Fruit fly (Drosophila melanogaster): Measurements from ENCODE around the gene CG31415.

Gene CG31415

DNA sequence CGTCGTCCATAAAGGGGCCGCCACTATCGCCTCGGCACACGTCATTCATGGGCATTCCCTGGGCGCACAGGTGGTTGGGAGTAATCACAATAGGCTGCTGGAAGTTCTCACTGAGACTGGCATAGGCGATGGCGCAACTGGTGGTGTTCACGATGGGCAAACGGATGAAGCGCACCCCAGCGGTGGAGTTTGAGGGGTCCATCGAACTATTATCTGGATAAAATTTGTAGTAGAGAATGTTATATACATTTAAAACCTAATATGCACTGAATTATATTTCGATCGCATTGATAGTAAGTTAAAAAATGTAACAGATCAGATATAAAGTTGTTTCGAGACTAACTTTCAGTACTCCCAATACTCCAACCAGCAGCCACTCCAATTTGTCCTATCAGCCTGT is at the start of gene CG31415:
Gene CG31415, plus strand, starts transcription at position 301 of the 400 bp plus-strand sequence.
- TF ChIP-seq CG9948 (tag; optimal IDR thresholded peaks at IDR 0.05) = no peak
- no peak for TF ChIP-seq CG15710 (tag; optimal IDR thresholded peaks at IDR 0.05)
- TF ChIP-seq Ets98B (GFP tag; IDR thresholded peaks at IDR 0.05) = no peak
- no peak for TF ChIP-seq D1 (tag; optimal IDR thresholded peaks at IDR 0.05)
- no peak for TF ChIP-seq CG34367 (tag; optimal IDR thresholded peaks at IDR 0.05)
- TF ChIP-seq CG8301 (tag; optimal IDR thresholded peaks at IDR 0.05) = no peak
- no peak for TF ChIP-seq CG17806 (tag; optimal IDR thresholded peaks at IDR 0.05)
- TF ChIP-seq Pif1B (GFP tag; optimal IDR thresholded peaks at IDR 0.05) = no peak
- TF ChIP-seq CG14655 (GFP tag; optimal IDR thresholded peaks at IDR 0.05) = no peak
- TF ChIP-seq fd96Ca (GFP tag; IDR thresholded peaks at IDR 0.05) = no peak
- TF ChIP-seq gl (tag; optimal IDR thresholded peaks at IDR 0.05) = no peak
- no peak for TF ChIP-seq CG32121 (GFP tag; IDR thresholded peaks at IDR 0.05)
- no peak for TF ChIP-seq rn (GFP tag; IDR thresholded peaks at IDR 0.05)
- no peak for TF ChIP-seq CG10348 (GFP tag; IDR thresholded peaks at IDR 0.05)
- no peak for TF ChIP-seq CG8159 (tag; optimal IDR thresholded peaks at IDR 0.05)
- TF ChIP-seq Pif1A (GFP tag; optimal IDR thresholded peaks at IDR 0.05) = no peak

DNA sequence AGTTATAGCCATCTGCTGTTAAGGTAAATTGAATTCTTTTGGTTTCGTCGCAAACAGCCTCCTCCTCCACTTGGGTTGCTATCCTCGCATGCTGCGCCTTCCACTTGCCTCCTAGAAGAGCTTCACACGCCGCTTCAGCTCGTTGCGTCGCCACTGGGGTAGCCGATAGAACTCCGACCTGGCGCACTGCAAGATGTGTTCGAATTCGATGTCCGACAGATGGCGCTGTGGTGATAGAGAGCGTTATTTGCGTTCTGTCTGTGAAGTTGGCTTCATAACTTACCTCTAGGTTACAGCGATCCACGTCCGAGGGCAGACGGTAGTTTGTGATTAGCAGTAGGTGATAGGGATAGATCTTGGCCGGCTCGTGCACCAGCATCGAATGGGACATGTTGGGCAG is 48.3 kb upstream of the CG31415 start:
- TF ChIP-seq D1 (tag; optimal IDR thresholded peaks at IDR 0.05) (no peak), CG12605 (GFP tag; IDR thresholded peaks at IDR 0.05) (no peak), CG14655 (GFP tag; optimal IDR thresholded peaks at IDR 0.05) (no peak), CG17806 (tag; optimal IDR thresholded peaks at IDR 0.05) (no peak), Pif1A (GFP tag; optimal IDR thresholded peaks at IDR 0.05) (no peak), Ets98B (GFP tag; IDR thresholded peaks at IDR 0.05) (no peak), Snoo (tag; optimal IDR thresholded peaks at IDR 0.05) (no peak), Pif1B (GFP tag; optimal IDR thresholded peaks at IDR 0.05) (no peak), CG4496 (GFP tag; IDR thresholded peaks at IDR 0.05) (no peak), CG8301 (tag; optimal IDR thresholded peaks at IDR 0.05) (no peak)

DNA sequence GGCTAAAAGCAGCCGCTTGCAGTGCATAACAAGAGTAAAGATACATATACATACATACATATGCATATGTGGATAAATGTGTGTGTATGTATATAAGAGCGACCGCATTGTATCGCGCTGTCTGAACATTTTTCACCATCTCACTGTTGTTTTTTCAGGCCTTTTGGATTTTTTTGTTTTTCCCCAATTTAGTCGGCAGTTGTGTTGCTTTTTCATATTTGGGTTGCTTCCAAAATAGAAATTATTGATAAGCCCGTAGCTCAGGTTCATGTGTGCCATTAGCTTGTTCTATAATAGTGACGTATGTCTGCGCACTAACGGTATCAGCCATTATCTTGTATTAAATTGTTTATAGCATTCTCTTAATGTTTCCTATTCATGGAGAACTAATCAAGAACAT is 42.8 kb upstream of the CG31415 start:
- TF ChIP-seq CG15710 (tag; optimal IDR thresholded peaks at IDR 0.05) (no peak), CG10348 (GFP tag; IDR thresholded peaks at IDR 0.05) (no peak), CG4496 (GFP tag; IDR thresholded peaks at IDR 0.05) (no peak), CG34367 (tag; optimal IDR thresholded peaks at IDR 0.05) (no peak), CG32121 (GFP tag; IDR thresholded peaks at IDR 0.05) (no peak), Pif1B (GFP tag; optimal IDR thresholded peaks at IDR 0.05) (no peak), fd96Ca (GFP tag; IDR thresholded peaks at IDR 0.05) (no peak), CG8159 (tag; optimal IDR thresholded peaks at IDR 0.05) (no peak), Snoo (tag; optimal IDR thresholded peaks at IDR 0.05) (no peak), CG12605 (GFP tag; IDR thresholded peaks at IDR 0.05) (no peak), CG9948 (tag; optimal IDR thresholded peaks at IDR 0.05) (no peak)

DNA sequence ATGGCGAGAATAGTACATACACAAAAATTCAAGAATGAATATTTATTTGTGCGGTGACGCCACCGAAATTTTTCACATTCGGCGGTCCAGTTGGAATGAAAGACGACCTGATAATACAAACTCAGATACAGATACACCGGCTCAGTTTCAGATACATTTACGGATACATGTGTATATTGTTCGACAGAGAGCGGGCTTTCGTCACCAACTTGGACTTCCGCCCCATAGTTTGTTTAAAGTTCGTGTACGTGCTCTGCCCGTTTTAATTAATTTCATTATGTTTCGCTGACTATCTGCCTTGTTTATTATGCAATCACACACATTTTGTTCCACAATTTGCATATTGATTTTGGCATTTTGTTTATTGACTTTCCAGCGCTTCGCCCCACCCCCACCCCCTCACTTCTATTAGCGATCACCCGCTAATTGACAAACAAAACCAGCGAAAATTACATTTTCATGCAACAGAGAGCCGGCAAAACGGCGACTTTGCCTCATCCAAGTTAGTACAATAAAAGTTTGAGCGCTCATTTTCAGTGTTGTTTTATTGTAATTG is 42.1 kb upstream of the CG31415 start:
- TF ChIP-seq Snoo (tag; optimal IDR thresholded peaks at IDR 0.05) (no peak), CG9948 (tag; optimal IDR thresholded peaks at IDR 0.05) (no peak), gl (tag; optimal IDR thresholded peaks at IDR 0.05) (no peak), CG17806 (tag; optimal IDR thresholded peaks at IDR 0.05) (no peak), fd96Ca (GFP tag; IDR thresholded peaks at IDR 0.05) (no peak)

DNA sequence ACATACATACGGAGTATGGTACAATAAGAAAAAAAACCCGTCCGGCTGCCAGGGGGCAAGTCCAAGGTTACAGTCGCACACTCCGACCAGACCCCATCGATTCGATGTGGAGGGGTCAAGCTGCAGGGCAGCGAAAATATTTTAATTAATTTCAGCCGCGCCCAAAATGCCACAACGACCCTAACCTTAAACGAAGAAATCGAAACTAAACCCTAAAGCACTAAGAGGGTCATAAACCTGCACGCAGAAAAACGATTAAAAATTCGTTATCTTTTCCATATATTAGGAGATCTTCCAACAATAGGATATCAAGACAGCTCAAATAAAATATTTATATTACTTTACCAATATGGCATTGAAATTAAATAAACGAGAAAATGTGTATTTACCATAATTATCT is 41.4 kb upstream of the CG31415 start:
- peak; percentile 30 for TF ChIP-seq EcR (GFP tag; optimal IDR thresholded peaks at IDR 0.05)
- no peak for TF ChIP-seq CG17806 (tag; optimal IDR thresholded peaks at IDR 0.05)

DNA sequence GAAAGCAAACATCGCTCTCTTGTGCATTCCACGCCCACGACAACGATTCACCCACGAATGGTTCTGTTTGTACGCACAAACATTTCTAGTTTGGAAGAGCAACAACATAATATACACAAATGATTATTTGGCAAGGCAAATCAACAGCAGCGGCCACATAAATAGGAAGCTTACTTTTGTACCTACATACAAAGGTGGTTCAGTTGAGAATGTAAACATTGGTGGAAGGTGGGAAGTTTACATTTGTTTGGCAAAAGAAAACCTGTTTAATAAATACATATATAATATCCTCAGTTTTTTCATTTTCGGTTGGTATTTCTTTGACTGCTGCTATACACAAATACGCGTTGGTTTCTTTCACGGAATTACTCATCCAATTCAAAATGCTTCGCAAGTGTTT is 40.8 kb upstream of the CG31415 start:
- TF ChIP-seq Snoo (tag; optimal IDR thresholded peaks at IDR 0.05) = peak; percentile 27
- no peak for TF ChIP-seq gl (tag; optimal IDR thresholded peaks at IDR 0.05)
- peak; percentile 71 for TF ChIP-seq CG8301 (tag; optimal IDR thresholded peaks at IDR 0.05)
- TF ChIP-seq Pif1B (GFP tag; optimal IDR thresholded peaks at IDR 0.05) = peak; percentile 37
- no peak for TF ChIP-seq CG12605 (GFP tag; IDR thresholded peaks at IDR 0.05)
- no peak for TF ChIP-seq Ets98B (GFP tag; IDR thresholded peaks at IDR 0.05)
- TF ChIP-seq CG15710 (tag; optimal IDR thresholded peaks at IDR 0.05) = peak; percentile 12
- no peak for TF ChIP-seq CG13204 (GFP tag; optimal IDR thresholded peaks at IDR 0.05)
- peak; percentile 33 for TF ChIP-seq CG8159 (tag; optimal IDR thresholded peaks at IDR 0.05)
- peak; percentile 67 for TF ChIP-seq CG14655 (GFP tag; optimal IDR thresholded peaks at IDR 0.05)
- no peak for TF ChIP-seq Pif1A (GFP tag; optimal IDR thresholded peaks at IDR 0.05)
- no peak for TF ChIP-seq EcR (GFP tag; optimal IDR thresholded peaks at IDR 0.05)
- TF ChIP-seq CG17806 (tag; optimal IDR thresholded peaks at IDR 0.05) = peak; percentile 38
- no peak for TF ChIP-seq rn (GFP tag; IDR thresholded peaks at IDR 0.05)
- peak; percentile 30 for TF ChIP-seq CG9948 (tag; optimal IDR thresholded peaks at IDR 0.05)
- TF ChIP-seq CG4496 (GFP tag; IDR thresholded peaks at IDR 0.05) = no peak
- TF ChIP-seq CG34367 (tag; optimal IDR thresholded peaks at IDR 0.05) = peak; percentile 7
- TF ChIP-seq fd96Ca (GFP tag; IDR thresholded peaks at IDR 0.05) = no peak
- no peak for TF ChIP-seq D1 (tag; optimal IDR thresholded peaks at IDR 0.05)
- TF ChIP-seq CG32121 (GFP tag; IDR thresholded peaks at IDR 0.05) = no peak
- TF ChIP-seq CG10348 (GFP tag; IDR thresholded peaks at IDR 0.05) = no peak

DNA sequence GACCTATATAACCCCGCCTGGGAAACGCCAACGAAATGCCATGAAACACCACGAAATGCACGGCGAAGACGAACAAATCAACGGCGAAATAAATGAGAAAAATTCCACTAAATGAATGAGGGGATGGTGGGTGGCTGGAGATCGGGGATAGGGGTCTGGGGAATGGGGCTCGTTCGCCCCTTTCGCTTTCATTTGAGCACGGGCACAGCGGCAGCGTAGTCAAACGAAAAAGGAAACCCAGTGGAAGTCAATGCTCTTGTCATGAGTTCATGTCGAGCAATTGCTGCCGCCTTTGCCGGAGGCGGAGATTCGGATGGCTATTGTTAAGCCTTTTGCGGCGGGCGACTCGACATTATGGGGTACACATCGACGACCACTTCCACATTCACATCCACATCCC is 40.0 kb upstream of the CG31415 start:
- TF ChIP-seq fd96Ca (GFP tag; IDR thresholded peaks at IDR 0.05) (no peak), EcR (GFP tag; optimal IDR thresholded peaks at IDR 0.05) (peak; percentile 68)

Data from whole organism, pupa.